Worm (Caenorhabditis elegans) whole organism, late embryonic: ENCODE data around the gene tba-8.
A peak's percentile ranks its signal among the peaks of the same experiment; 100 is the strongest.

Experiments
- ceh-34 ChIP-seq: sonication (generic microtip); optimal IDR thresholded peaks from 2 replicates; lab custom pipeline; 2016; ENCODE audit warnings: mild to moderate bottlenecking, missing genetic modification characterization, missing compliant biosample characterization
- ceh-9 ChIP-seq: sonication (generic microtip); optimal IDR thresholded peaks from 2 replicates; lab custom pipeline; 2016; ENCODE audit warnings: mild to moderate bottlenecking, missing genetic modification characterization, inconsistent platforms, missing compliant biosample characterization
- elt-2 ChIP-seq: sonication (generic microtip); optimal IDR thresholded peaks from 2 replicates; lab custom pipeline; 2016; ENCODE audit warnings: missing genetic modification reagents, missing genetic modification characterization, missing compliant biosample characterization

DNA sequence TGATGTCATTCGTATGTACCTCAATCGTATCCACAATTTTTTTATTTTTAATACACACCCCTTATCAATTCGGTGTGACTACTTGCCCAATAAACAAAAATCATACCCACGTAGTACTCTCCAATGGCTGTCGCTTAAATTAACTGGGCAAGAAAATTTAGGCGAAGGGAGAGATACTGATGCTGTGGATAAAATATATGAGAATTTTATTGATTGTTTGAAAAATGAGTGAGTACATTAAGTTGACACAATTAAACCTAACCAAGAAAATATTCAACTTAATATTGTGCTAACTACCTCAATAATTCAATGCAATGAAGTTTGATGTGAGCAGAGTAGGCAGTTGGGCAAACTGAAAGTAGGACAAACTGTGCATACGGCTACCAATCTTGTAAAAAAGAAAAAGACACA, 7.6 kb upstream of the tba-8 start:
- TF ChIP-seq ceh-9 (tag; lab: Kevin White, UChicago) (no peak), elt-2 (tag; lab: Kevin White, UChicago) (peak; percentile 60), ceh-34 (tag; lab: Kevin White, UChicago) (peak; percentile 80)
